Worm (Caenorhabditis elegans) whole organism, L4 larva: Measurements from ENCODE around the gene R04D3.3.

Experiments
- F26F4.8 ChIP-seq: fragments of 200-800 bp; sonication (Bioruptor generic); conservative IDR thresholded peaks from 2 replicates; pipeline ENCODE4 v1.3.6; 2022; ENCODE audit warnings: missing genetic modification characterization, missing compliant biosample characterization
- ceh-82 ChIP-seq: sonication (generic microtip); optimal IDR thresholded peaks from 2 replicates; lab custom pipeline; 2017; ENCODE audit warnings: missing biosample characterization, missing genetic modification characterization
- dve-1 ChIP-seq: sonication (generic microtip); optimal IDR thresholded peaks from 2 replicates; lab custom pipeline; 2017; ENCODE audit warnings: antibody characterized with exemption, mild to moderate bottlenecking, missing genetic modification characterization, missing compliant biosample characterization; ENCODE audit not compliant: insufficient read depth
- egl-27 ChIP-seq: sonication (generic microtip); optimal IDR thresholded peaks from 3 replicates; lab custom pipeline; 2017; ENCODE audit warnings: missing biosample characterization, missing genetic modification reagents, missing genetic modification characterization
- fos-1 ChIP-seq: fragments of 150-350 bp; optimal IDR thresholded peaks from 2 replicates; lab custom pipeline; 2014; ENCODE audit warnings: missing biosample characterization, missing genetic modification characterization
- jun-1 ChIP-seq: fragments of 150-350 bp; optimal IDR thresholded peaks from 2 replicates; lab custom pipeline; 2014; ENCODE audit warnings: missing biosample characterization, missing genetic modification reagents, missing genetic modification characterization
- lin-15B ChIP-seq: fragments of 150-350 bp; sonication (generic microtip); optimal IDR thresholded peaks from 3 replicates; lab custom pipeline; 2014; ENCODE audit warnings: missing biosample characterization, missing genetic modification characterization
- lin-39 ChIP-seq: fragments of 150-350 bp; optimal IDR thresholded peaks from 2 replicates; lab custom pipeline; 2014; ENCODE audit warnings: missing biosample characterization, missing genetic modification reagents, missing genetic modification characterization
- nhr-237 ChIP-seq: sonication (generic microtip); optimal IDR thresholded peaks from 2 replicates; lab custom pipeline; 2017; ENCODE audit warnings: missing biosample characterization, missing genetic modification characterization
- nhr-48 ChIP-seq: sonication (generic microtip); optimal IDR thresholded peaks from 2 replicates; lab custom pipeline; 2016; ENCODE audit warnings: mild to moderate bottlenecking, missing genetic modification characterization, missing compliant biosample characterization
- nhr-77 ChIP-seq: fragments of 150-350 bp; optimal IDR thresholded peaks from 2 replicates; lab custom pipeline; 2014; ENCODE audit warnings: missing biosample characterization, missing genetic modification characterization
- skn-1 ChIP-seq: fragments of 150-350 bp; optimal IDR thresholded peaks from 2 replicates; lab custom pipeline; 2014; ENCODE audit warnings: missing biosample characterization, missing genetic modification characterization
- unc-62 ChIP-seq, 3 experiments: fragments of 150-350 bp in 1 of 3; sonication (generic microtip); optimal IDR thresholded peaks in 2 of 3; peaks in 1 of 3; 1 replicate in 1 of 3; 2 replicates in 2 of 3; lab custom pipeline; 2014 to 2017; ENCODE audit warnings: missing biosample characterization in 3 of 3, missing genetic modification characterization in 3 of 3, missing genetic modification reagents in 3 of 3, missing genotype in 1 of 3

DNA sequence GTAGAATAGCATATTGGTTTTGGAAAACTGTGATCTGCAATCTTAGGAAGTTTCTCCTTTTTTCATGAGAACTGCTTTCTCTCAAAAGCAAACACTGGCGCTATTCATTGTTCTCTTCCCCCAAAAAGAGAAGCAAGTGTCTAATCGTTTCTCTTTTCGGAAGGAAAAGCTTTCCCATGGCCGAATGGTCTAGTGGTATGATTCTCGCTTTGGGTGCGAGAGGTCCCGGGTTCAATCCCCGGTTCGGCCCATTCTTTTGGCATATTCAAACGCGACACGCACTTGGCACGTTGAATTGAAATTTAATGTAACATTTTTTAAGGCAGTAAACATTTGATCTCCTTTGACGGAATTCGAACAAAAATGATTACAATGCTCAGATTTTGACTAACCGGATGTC, 17.4 kb upstream of the R04D3.3 start:
- TF ChIP-seq skn-1 (tag; lab: Kevin White, UChicago) (no peak), unc-62 (GFP tag; optimal IDR thresholded peaks at IDR 0.05 in 1 of 2; lab: Kevin White, UChicago) (no peak), unc-62 (tag; optimal IDR thresholded peaks at IDR 0.05; lab: Kevin White, UChicago) (no peak), lin-39 (tag; lab: Kevin White, UChicago) (no peak), nhr-77 (no peak), nhr-237 (tag; lab: Kevin White, UChicago) (no peak), egl-27 (tag; lab: Kevin White, UChicago) (no peak), dve-1 (peak; percentile 10), ceh-82 (tag; lab: Kevin White, UChicago) (no peak), fos-1 (no peak), jun-1 (tag; lab: Kevin White, UChicago) (no peak), lin-15B (tag; lab: Kevin White, UChicago) (no peak), F26F4.8 (GFP tag; lab: Robert Waterston, UW) (no peak), nhr-48 (tag; lab: Kevin White, UChicago) (peak; percentile 40)
